Fruit fly (Drosophila melanogaster) whole organism, adult: ENCODE measurements around the gene MED27.

Experiments used
- CG11617 ChIP-seq: fragments of 200-800 bp; sonication (Bioruptor generic); optimal IDR thresholded peaks from 2 replicates; lab custom pipeline; 2017; ENCODE audit warnings: mild to moderate bottlenecking, missing biosample characterization, missing genetic modification reagents, missing genetic modification characterization
- CG12768 ChIP-seq: fragments of 200-800 bp; sonication (Bioruptor generic); optimal IDR thresholded peaks from 2 replicates; lab custom pipeline; 2017; ENCODE audit warnings: missing biosample characterization, missing genetic modification characterization, mild to moderate bottlenecking, moderate library complexity, missing genetic modification reagents
- CG14711 ChIP-seq: fragments of 200-800 bp; sonication (Bioruptor generic); optimal IDR thresholded peaks from 2 replicates; lab custom pipeline; 2018; ENCODE audit warnings: missing biosample characterization, mild to moderate bottlenecking, missing genetic modification characterization, moderate library complexity
- CG33017 ChIP-seq: fragments of 200-800 bp; sonication (Bioruptor generic); optimal IDR thresholded peaks from 2 replicates; lab custom pipeline; 2018; ENCODE audit warnings: missing biosample characterization, mild to moderate bottlenecking, missing genetic modification characterization, moderate library complexity
- CG5204 ChIP-seq: fragments of 200-800 bp; sonication (Bioruptor generic); optimal IDR thresholded peaks from 2 replicates; lab custom pipeline; 2016; ENCODE audit warnings: missing biosample characterization, missing genetic modification characterization
- CG7045 ChIP-seq: fragments of 200-800 bp; sonication (Bioruptor generic); optimal IDR thresholded peaks from 2 replicates; lab custom pipeline; 2017; ENCODE audit warnings: missing biosample characterization, mild to moderate bottlenecking, missing genetic modification characterization
- Crg-1 ChIP-seq: fragments of 200-800 bp; sonication (Bioruptor generic); optimal IDR thresholded peaks from 2 replicates; lab custom pipeline; 2016; ENCODE audit warnings: missing biosample characterization, missing genetic modification characterization
- Hr96 ChIP-seq: fragments of 200-800 bp; sonication (Bioruptor generic); optimal IDR thresholded peaks from 2 replicates; lab custom pipeline; 2016; ENCODE audit warnings: missing biosample characterization, missing genetic modification characterization
- Mnt ChIP-seq: fragments of 200-800 bp; sonication (Bioruptor generic); optimal IDR thresholded peaks from 2 replicates; lab custom pipeline; 2016; ENCODE audit warnings: missing biosample characterization, mild to moderate bottlenecking, missing genetic modification characterization
- cic ChIP-seq: fragments of 200-800 bp; sonication (Bioruptor generic); optimal IDR thresholded peaks from 2 replicates; lab custom pipeline; 2017; ENCODE audit warnings: missing biosample characterization, mild to moderate bottlenecking, missing genetic modification characterization, moderate library complexity
- cnc ChIP-seq, 2 experiments: fragments of >200 bp; optimal IDR thresholded peaks; 2 replicates each; lab custom pipeline; 2017
- kay ChIP-seq: fragments of 200-800 bp; sonication (Bioruptor generic); peaks from one replicate; lab custom pipeline; 2016; ENCODE audit warnings: missing biosample characterization, missing genetic modification characterization, borderline replicate concordance
- pad ChIP-seq: fragments of 200-800 bp; sonication (Bioruptor generic); optimal IDR thresholded peaks from 3 replicates; lab custom pipeline; 2017; ENCODE audit warnings: missing biosample characterization, missing genetic modification characterization, mild to moderate bottlenecking, moderate library complexity, missing genetic modification reagents
- tj ChIP-seq: fragments of 200-800 bp; sonication (Bioruptor generic); optimal IDR thresholded peaks from 3 replicates; lab custom pipeline; 2017; ENCODE audit warnings: missing biosample characterization, mild to moderate bottlenecking, missing genetic modification characterization, moderate library complexity

DNA sequence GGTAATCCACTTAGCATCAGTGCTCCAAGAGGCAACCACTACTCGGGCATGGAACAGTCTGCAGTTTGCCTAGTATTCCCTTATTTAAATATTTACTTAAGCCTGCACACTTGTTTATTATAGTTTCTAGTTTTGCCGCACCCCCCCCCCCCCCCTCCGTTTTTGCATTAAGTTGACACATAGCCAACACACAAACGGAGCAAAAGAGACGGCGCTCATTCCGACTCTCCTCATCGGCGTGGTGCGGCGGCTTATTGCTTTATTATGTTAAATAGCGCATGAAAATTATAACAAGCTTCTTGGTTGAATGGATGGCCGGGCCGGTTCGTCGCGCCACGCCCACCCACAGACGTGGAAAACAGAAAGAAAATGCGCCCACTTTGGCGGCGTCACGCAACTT lies 34.7 kb downstream of the MED27 start:
- no peak for TF ChIP-seq CG11617
- no peak for TF ChIP-seq kay (GFP tag; lab: Kevin White, UChicago)
- TF ChIP-seq cic, result no peak
- no peak for TF ChIP-seq cnc (optimal IDR thresholded peaks at IDR 0.05; lab: Kevin White, UChicago)
- no peak for TF ChIP-seq Hr96
- no peak for TF ChIP-seq tj (GFP tag; lab: Kevin White, UChicago)
- TF ChIP-seq pad, result no peak
- no peak for TF ChIP-seq CG14711 (tag; lab: Kevin White, UChicago)
- TF ChIP-seq Crg-1 (GFP tag; lab: Kevin White, UChicago), result no peak
- no peak for TF ChIP-seq CG7045 (GFP tag; lab: Kevin White, UChicago)
- TF ChIP-seq Mnt (GFP tag; lab: Kevin White, UChicago), result no peak
- TF ChIP-seq CG12768 (GFP tag; lab: Kevin White, UChicago), result no peak
- no peak for TF ChIP-seq CG33017 (tag; lab: Kevin White, UChicago)
- no peak for TF ChIP-seq CG5204
